Fruit fly (Drosophila melanogaster) whole organism, embryonic: Measurements from ENCODE around the gene ea.

Experiments
- Antp ChIP-seq: fragments of 200-800 bp; sonication (Bioruptor generic); optimal IDR thresholded peaks from 3 replicates; lab custom pipeline; 2016; ENCODE audit warnings: missing biosample characterization, missing genetic modification characterization
- Atf3 ChIP-seq: fragments of 200-800 bp; sonication (Bioruptor generic); optimal IDR thresholded peaks from 3 replicates; lab custom pipeline; 2016; ENCODE audit warnings: missing biosample characterization, missing genetic modification characterization
- Bdp1 ChIP-seq: fragments of 200-800 bp; sonication (Bioruptor generic); optimal IDR thresholded peaks from 3 replicates; lab custom pipeline; 2016; ENCODE audit warnings: missing biosample characterization, missing genetic modification characterization
- BtbVII ChIP-seq: fragments of 200-800 bp; sonication (Bioruptor generic); optimal IDR thresholded peaks from 3 replicates; lab custom pipeline; 2017; ENCODE audit warnings: missing biosample characterization, mild to moderate bottlenecking, missing genetic modification characterization
- CG10267 ChIP-seq: fragments of 200-800 bp; sonication (Bioruptor generic); optimal IDR thresholded peaks from 2 replicates; lab custom pipeline; 2018; ENCODE audit warnings: missing biosample characterization, mild to moderate bottlenecking, missing genetic modification characterization, moderate library complexity
- CG12155 ChIP-seq: fragments of 200-800 bp; sonication (Bioruptor generic); optimal IDR thresholded peaks from 3 replicates; lab custom pipeline; 2016; ENCODE audit warnings: missing biosample characterization, missing genetic modification characterization
- CG12391 ChIP-seq: fragments of 200-800 bp; sonication (Bioruptor generic); optimal IDR thresholded peaks from 3 replicates; lab custom pipeline; 2018; ENCODE audit warnings: missing biosample characterization, mild to moderate bottlenecking, missing genetic modification characterization, moderate library complexity
- CG12769 ChIP-seq: fragments of 200-800 bp; sonication (Bioruptor generic); optimal IDR thresholded peaks from 2 replicates; lab custom pipeline; 2019; ENCODE audit warnings: missing biosample characterization, mild to moderate bottlenecking, missing genetic modification characterization, moderate library complexity
- CG14965 ChIP-seq: fragments of 200-800 bp; sonication (Bioruptor generic); optimal IDR thresholded peaks from 2 replicates; lab custom pipeline; 2016; ENCODE audit warnings: missing biosample characterization, missing genetic modification characterization, borderline replicate concordance
- CG15011 ChIP-seq: fragments of 200-800 bp; sonication (Bioruptor generic); optimal IDR thresholded peaks from 3 replicates; lab custom pipeline; 2018; ENCODE audit warnings: missing biosample characterization, mild to moderate bottlenecking, missing genetic modification characterization
- CG17385 ChIP-seq: fragments of 200-800 bp; sonication (Bioruptor generic); optimal IDR thresholded peaks from 3 replicates; lab custom pipeline; 2018; ENCODE audit warnings: missing biosample characterization, mild to moderate bottlenecking, missing genetic modification characterization
- CG17829 ChIP-seq: fragments of 200-800 bp; optimal IDR thresholded peaks from 2 replicates; lab custom pipeline; 2019; ENCODE audit warnings: missing biosample characterization, mild to moderate bottlenecking, missing genetic modification characterization, moderate library complexity
- CG2129 ChIP-seq: fragments of 200-800 bp; sonication (Bioruptor generic); IDR thresholded peaks from 2 replicates; pipeline ENCODE4 v1.3.6; 2022; ENCODE audit warnings: missing biosample characterization, missing genetic modification characterization; ENCODE audit not compliant: partially characterized antibody
- CG30403 ChIP-seq: fragments of 200-800 bp; sonication (Bioruptor generic); optimal IDR thresholded peaks from 3 replicates; lab custom pipeline; 2016; ENCODE audit warnings: missing biosample characterization, missing genetic modification characterization
- CG3065 ChIP-seq: fragments of 200-800 bp; sonication (Bioruptor generic); optimal IDR thresholded peaks from 2 replicates; lab custom pipeline; 2016; ENCODE audit warnings: missing biosample characterization, missing genetic modification characterization
- CG4424 ChIP-seq: fragments of 200-800 bp; sonication (Bioruptor generic); optimal IDR thresholded peaks from 3 replicates; lab custom pipeline; 2016; ENCODE audit warnings: missing biosample characterization, missing genetic modification characterization
- CG6272 ChIP-seq: fragments of 200-800 bp; sonication (Bioruptor generic); IDR thresholded peaks from 2 replicates; pipeline ENCODE4 v1.3.6; 2022; ENCODE audit warnings: missing biosample characterization, missing genetic modification characterization
- CG7372 ChIP-seq: fragments of 200-800 bp; sonication (Bioruptor generic); IDR thresholded peaks from 2 replicates; pipeline ENCODE4 v1.3.6; 2022; ENCODE audit warnings: missing biosample characterization, missing genetic modification characterization
- CG8924 ChIP-seq: fragments of 200-800 bp; optimal IDR thresholded peaks from 3 replicates; lab custom pipeline; 2019; ENCODE audit warnings: missing biosample characterization, mild to moderate bottlenecking, missing genetic modification characterization, moderate library complexity
- CG9609 ChIP-seq: fragments of 200-800 bp; sonication (Bioruptor generic); optimal IDR thresholded peaks from 3 replicates; lab custom pipeline; 2016; ENCODE audit warnings: missing biosample characterization, missing genetic modification characterization
- Doc2 ChIP-seq: fragments of 200-800 bp; sonication (Bioruptor generic); IDR thresholded peaks from 2 replicates; pipeline ENCODE4 v1.3.6; 2022; ENCODE audit warnings: missing biosample characterization, missing genetic modification characterization
- HHEX ChIP-seq: fragments of 200-800 bp; sonication (Bioruptor generic); optimal IDR thresholded peaks from 3 replicates; lab custom pipeline; 2017; ENCODE audit warnings: missing biosample characterization, mild to moderate bottlenecking, missing genetic modification characterization, missing genetic modification reagents
- Hr51 ChIP-seq, 2 experiments: fragments of 200-800 bp; sonication (Bioruptor generic); optimal IDR thresholded peaks; 2 replicates in 1 of 2; 3 replicates in 1 of 2; lab custom pipeline; 2016 to 2018; ENCODE audit warnings: missing biosample characterization in 2 of 2, missing genetic modification characterization in 2 of 2, mild to moderate bottlenecking in 1 of 2, moderate library complexity in 1 of 2
- Scr ChIP-seq: fragments of 200-800 bp; sonication (Bioruptor generic); IDR thresholded peaks from 2 replicates; pipeline ENCODE4 v1.3.6; 2022; ENCODE audit warnings: missing biosample characterization, missing genetic modification characterization; ENCODE audit not compliant: partially characterized antibody
- Sox100B ChIP-seq: fragments of 200-800 bp; sonication (Bioruptor generic); optimal IDR thresholded peaks from 3 replicates; lab custom pipeline; 2018; ENCODE audit warnings: missing biosample characterization, mild to moderate bottlenecking, missing genetic modification characterization
- Sry-β ChIP-seq: fragments of 200-800 bp; sonication (Bioruptor generic); optimal IDR thresholded peaks from 2 replicates; lab custom pipeline; 2018; ENCODE audit warnings: missing biosample characterization, mild to moderate bottlenecking, missing genetic modification characterization, moderate library complexity
- TFAM ChIP-seq: fragments of 200-800 bp; sonication (Bioruptor generic); optimal IDR thresholded peaks from 2 replicates; lab custom pipeline; 2017; ENCODE audit warnings: missing biosample characterization, missing genetic modification characterization, inconsistent platforms
- Trl ChIP-seq, 3 experiments: fragments of >200 bp in 2 of 3; fragments of 200-800 bp in 1 of 3; sonication (Bioruptor generic) in 1 of 3; optimal IDR thresholded peaks; 2 replicates in 1 of 3; 3 replicates in 2 of 3; lab custom pipeline; 2016 to 2017; ENCODE audit warnings: missing biosample characterization in 1 of 3, missing genetic modification characterization in 1 of 3
- al ChIP-seq: fragments of 200-800 bp; sonication (Bioruptor generic); IDR thresholded peaks from 2 replicates; pipeline ENCODE4 v1.3.6; 2022; ENCODE audit warnings: missing biosample characterization, missing genetic modification characterization
- ash1 ChIP-seq: fragments of 200-800 bp; sonication (Bioruptor generic); optimal IDR thresholded peaks from 2 replicates; lab custom pipeline; 2018; ENCODE audit warnings: missing biosample characterization, mild to moderate bottlenecking, missing genetic modification characterization
- ems ChIP-seq: fragments of 200-800 bp; sonication (Bioruptor generic); optimal IDR thresholded peaks from 3 replicates; lab custom pipeline; 2016; ENCODE audit warnings: missing biosample characterization, missing genetic modification characterization
- ewg ChIP-seq: fragments of 200-800 bp; sonication (Bioruptor generic); optimal IDR thresholded peaks from 3 replicates; lab custom pipeline; 2017; ENCODE audit warnings: mild to moderate bottlenecking, missing biosample characterization, missing genetic modification reagents, missing genetic modification characterization
- gro ChIP-seq: fragments of 200-800 bp; sonication (Bioruptor generic); optimal IDR thresholded peaks from 2 replicates; lab custom pipeline; 2016; ENCODE audit warnings: missing biosample characterization, missing genetic modification characterization
- gsb-n ChIP-seq: fragments of 200-800 bp; sonication (Bioruptor generic); optimal IDR thresholded peaks from 3 replicates; lab custom pipeline; 2018; ENCODE audit warnings: missing biosample characterization, mild to moderate bottlenecking, missing genetic modification characterization
- kay ChIP-seq: fragments of 200-800 bp; sonication (Bioruptor generic); optimal IDR thresholded peaks from 2 replicates; lab custom pipeline; 2016; ENCODE audit warnings: missing biosample characterization, missing genetic modification characterization
- lola ChIP-seq, 3 experiments: fragments of >200 bp in 2 of 3; fragments of 200-800 bp in 1 of 3; sonication (Bioruptor generic) in 1 of 3; optimal IDR thresholded peaks; 2 replicates each; lab custom pipeline; 2017 to 2019; ENCODE audit warnings: missing biosample characterization in 3 of 3, missing genetic modification characterization in 3 of 3, mild to moderate bottlenecking in 1 of 3, moderate library complexity in 1 of 3
- oc ChIP-seq: fragments of 200-800 bp; sonication (Bioruptor generic); optimal IDR thresholded peaks from 2 replicates; lab custom pipeline; 2018; ENCODE audit warnings: missing biosample characterization, mild to moderate bottlenecking, missing genetic modification characterization, moderate library complexity
- prd ChIP-seq, 3 experiments: fragments of >200 bp in 2 of 3; fragments of 200-800 bp in 1 of 3; sonication (Bioruptor generic) in 1 of 3; optimal IDR thresholded peaks in 2 of 3; IDR thresholded peaks in 1 of 3; 2 replicates in 2 of 3; 3 replicates in 1 of 3; pipeline versions ENCODE4 v1.3.6 to Lab custom; 2017 to 2022; ENCODE audit warnings: missing biosample characterization in 1 of 3, missing genetic modification characterization in 1 of 3
- ranshi ChIP-seq: fragments of 200-800 bp; sonication (Bioruptor generic); IDR thresholded peaks from 2 replicates; pipeline ENCODE4 v1.3.6; 2022; ENCODE audit warnings: missing biosample characterization, missing genetic modification characterization
- scrt ChIP-seq: fragments of 200-800 bp; sonication (Bioruptor generic); optimal IDR thresholded peaks from 2 replicates; lab custom pipeline; 2018; ENCODE audit warnings: missing biosample characterization, mild to moderate bottlenecking, missing genetic modification characterization, moderate library complexity
- stwl ChIP-seq: fragments of 200-800 bp; sonication (Bioruptor generic); optimal IDR thresholded peaks from 3 replicates; lab custom pipeline; 2018; ENCODE audit warnings: missing biosample characterization, mild to moderate bottlenecking, missing genetic modification characterization, moderate library complexity
- sug ChIP-seq: fragments of 200-800 bp; optimal IDR thresholded peaks from 2 replicates; lab custom pipeline; 2019; ENCODE audit warnings: missing biosample characterization, mild to moderate bottlenecking, missing genetic modification characterization, moderate library complexity
- tgo ChIP-seq: fragments of 200-800 bp; sonication (Bioruptor generic); IDR thresholded peaks from 3 replicates; pipeline ENCODE4 v1.3.6; 2022; ENCODE audit warnings: missing biosample characterization, missing genetic modification characterization
- trem ChIP-seq: fragments of 200-800 bp; optimal IDR thresholded peaks from 3 replicates; lab custom pipeline; 2019; ENCODE audit warnings: missing biosample characterization, mild to moderate bottlenecking, missing genetic modification characterization, moderate library complexity
- tx ChIP-seq: fragments of 200-800 bp; sonication (Bioruptor generic); optimal IDR thresholded peaks from 2 replicates; lab custom pipeline; 2016; ENCODE audit warnings: missing biosample characterization, missing genetic modification characterization
- usp ChIP-seq: fragments of >200 bp; optimal IDR thresholded peaks from 2 replicates; lab custom pipeline; 2017; ENCODE audit warnings: missing biosample characterization, missing genetic modification characterization
- zfh2 ChIP-seq: fragments of 200-800 bp; sonication (Bioruptor generic); optimal IDR thresholded peaks from 2 replicates; lab custom pipeline; 2016; ENCODE audit warnings: missing biosample characterization, missing genetic modification characterization

Gene ea

DNA sequence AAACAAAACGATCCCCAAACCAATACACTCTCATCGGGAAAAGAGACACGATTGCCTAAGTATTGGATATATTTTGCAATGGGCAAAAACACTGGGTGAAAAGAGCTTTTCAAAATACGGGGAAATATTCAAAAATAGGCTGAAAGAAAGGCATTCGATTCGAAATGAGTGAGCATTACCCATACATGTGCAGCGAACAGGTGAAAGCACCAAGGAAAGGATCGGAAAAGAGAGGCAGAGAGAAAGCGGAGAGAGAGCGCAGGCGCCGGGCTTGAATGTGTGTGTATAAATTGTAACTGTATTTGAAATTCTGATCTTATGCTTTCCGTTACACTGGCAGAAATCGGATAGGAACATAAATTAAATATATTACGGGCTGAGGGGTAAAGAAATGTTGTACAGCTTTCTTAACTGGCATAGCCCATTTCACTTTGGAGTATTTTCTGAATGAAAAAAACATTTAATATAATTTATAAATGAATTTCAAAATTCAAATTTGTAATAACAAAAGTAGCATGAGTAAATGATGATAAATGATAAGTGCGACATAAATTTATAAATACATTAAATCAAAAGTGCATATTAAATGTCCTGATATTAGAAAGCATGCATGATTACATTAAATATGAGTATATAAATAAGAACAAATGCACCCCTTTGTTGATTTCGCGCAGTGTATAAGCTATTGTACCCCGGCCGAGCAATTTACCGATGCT, 47.8 kb upstream of the ea start (continued):
- TF ChIP-seq CG15011 (GFP tag; lab: Kevin White, UChicago): peak; percentile 12
- no peak for TF ChIP-seq ems (GFP tag; lab: Kevin White, UChicago)
- TF ChIP-seq kay (GFP tag; lab: Kevin White, UChicago): peak; percentile 19
- TF ChIP-seq gsb-n: peak; percentile 74
- peak; percentile 47 for TF ChIP-seq scrt
- TF ChIP-seq trem (tag; lab: Kevin White, UChicago): peak; percentile 71
- peak; percentile 2 for TF ChIP-seq zfh2 (GFP tag; lab: Kevin White, UChicago)
- peak; percentile 86 for TF ChIP-seq Sox100B (GFP tag; lab: Kevin White, UChicago)
- TF ChIP-seq CG7372 (GFP tag; lab: Robert Waterston, UW): 0 out of 2 replicates have a peak, but pooled peaks have one; percentile 25
- TF ChIP-seq ranshi (GFP tag; lab: Robert Waterston, UW): 0 out of 2 replicates have a peak, but pooled peaks have one; percentile 33
- no peak for TF ChIP-seq CG14965
- peak; percentile 67 for TF ChIP-seq HHEX (GFP tag; lab: Kevin White, UChicago)
- TF ChIP-seq Doc2 (GFP tag; lab: Robert Waterston, UW): no peak
- 0 out of 2 replicates have a peak, but pooled peaks have one; percentile 9 for TF ChIP-seq al (GFP tag; lab: Robert Waterston, UW)
- peak; percentile 83 for TF ChIP-seq CG8924
- peak; percentile 51 for TF ChIP-seq CG17385 (GFP tag; lab: Kevin White, UChicago)
- no peak for TF ChIP-seq CG9609 (GFP tag; lab: Kevin White, UChicago)
- peak; percentile 80 for TF ChIP-seq CG12391 (tag; lab: Kevin White, UChicago)
- TF ChIP-seq lola (GFP tag; optimal IDR thresholded peaks at IDR 0.05; lab: Kevin White, UChicago): peak in 1 of 3 experiments; percentile 91
- TF ChIP-seq Atf3 (GFP tag; lab: Kevin White, UChicago): no peak
- TF ChIP-seq TFAM (GFP tag; lab: Kevin White, UChicago): no peak
- TF ChIP-seq stwl (tag; lab: Kevin White, UChicago): peak; percentile 12
- TF ChIP-seq Hr51 (GFP tag; optimal IDR thresholded peaks at IDR 0.05; lab: Kevin White, UChicago): peak in 1 of 2 experiments; percentile 77
- no peak for TF ChIP-seq Antp (GFP tag; lab: Kevin White, UChicago)
- no peak for TF ChIP-seq Scr (GFP tag; lab: Robert Waterston, UW)
- TF ChIP-seq CG2129 (GFP tag; lab: Robert Waterston, UW): no peak
- no peak for TF ChIP-seq Sry-β
- TF ChIP-seq tx (GFP tag; lab: Kevin White, UChicago): no peak
- no peak for TF ChIP-seq usp
- peak; percentile 62 for TF ChIP-seq sug (tag; lab: Kevin White, UChicago)
- no peak for TF ChIP-seq prd (optimal IDR thresholded peaks at IDR 0.05; lab: Kevin White, UChicago)
- TF ChIP-seq prd (GFP tag; IDR thresholded peaks at IDR 0.05; lab: Robert Waterston, UW): peak; percentile 61; the same call in 2 of the 3 replicates
- peak; percentile 33; the same call in 1 of the 3 replicates for TF ChIP-seq tgo (GFP tag; lab: Robert Waterston, UW)
- TF ChIP-seq Trl (optimal IDR thresholded peaks at IDR 0.05; lab: Kevin White, UChicago): peak; percentile 34 to 68
- no peak for TF ChIP-seq Trl (GFP tag; optimal IDR thresholded peaks at IDR 0.05; lab: Kevin White, UChicago)
- TF ChIP-seq BtbVII (GFP tag; lab: Kevin White, UChicago): peak; percentile 40
- no peak for TF ChIP-seq CG6272 (GFP tag; lab: Robert Waterston, UW)
- TF ChIP-seq Bdp1: peak; percentile 6
- TF ChIP-seq CG3065 (GFP tag; lab: Kevin White, UChicago): no peak
- TF ChIP-seq ewg (GFP tag; lab: Kevin White, UChicago): peak; percentile 54
- TF ChIP-seq CG30403 (GFP tag; lab: Kevin White, UChicago): peak; percentile 83
- TF ChIP-seq CG17829 (tag; lab: Kevin White, UChicago): peak; percentile 76
- no peak for TF ChIP-seq ash1 (GFP tag; lab: Kevin White, UChicago)
- no peak for TF ChIP-seq gro (GFP tag; lab: Kevin White, UChicago)
- TF ChIP-seq CG10267: peak; percentile 76
- TF ChIP-seq CG12155 (GFP tag; lab: Kevin White, UChicago): peak; percentile 47
- no peak for TF ChIP-seq CG12769
- TF ChIP-seq CG4424 (GFP tag; lab: Kevin White, UChicago): peak; percentile 79
- peak; percentile 27 for TF ChIP-seq oc (tag; lab: Kevin White, UChicago)
